Fruit fly (Drosophila melanogaster) whole organism, embryonic: ENCODE results near the gene Plap.

Experiments used
- Adf1 ChIP-seq: fragments of 200-800 bp; sonication (Bioruptor generic); IDR thresholded peaks from 2 replicates; pipeline ENCODE4 v1.3.6; 2022; ENCODE audit warnings: missing biosample characterization, missing genetic modification characterization
- Asciz ChIP-seq: fragments of 200-800 bp; sonication (Bioruptor generic); optimal IDR thresholded peaks from 2 replicates; lab custom pipeline; 2017; ENCODE audit warnings: missing biosample characterization, mild to moderate bottlenecking, missing genetic modification characterization, missing genetic modification reagents
- Atf-2 ChIP-seq: fragments of 200-800 bp; sonication (Bioruptor generic); optimal IDR thresholded peaks from 2 replicates; lab custom pipeline; 2016; ENCODE audit warnings: missing biosample characterization, missing genetic modification characterization
- Atf3 ChIP-seq: fragments of 200-800 bp; sonication (Bioruptor generic); optimal IDR thresholded peaks from 3 replicates; lab custom pipeline; 2016; ENCODE audit warnings: missing biosample characterization, missing genetic modification characterization
- CG10274 ChIP-seq: fragments of 200-800 bp; sonication (Bioruptor generic); optimal IDR thresholded peaks from 3 replicates; lab custom pipeline; 2017; ENCODE audit warnings: missing biosample characterization, mild to moderate bottlenecking, missing genetic modification characterization
- CG10543 ChIP-seq: fragments of 200-800 bp; sonication (Bioruptor generic); optimal IDR thresholded peaks from 3 replicates; lab custom pipeline; 2017; ENCODE audit warnings: missing biosample characterization, mild to moderate bottlenecking, missing genetic modification characterization, moderate library complexity
- CG10565 ChIP-seq: fragments of 200-800 bp; sonication (Bioruptor generic); optimal IDR thresholded peaks from 3 replicates; lab custom pipeline; 2016; ENCODE audit warnings: missing biosample characterization, mild to moderate bottlenecking, missing genetic modification characterization
- CG11456 ChIP-seq: fragments of 200-800 bp; sonication (Bioruptor generic); IDR thresholded peaks from 3 replicates; pipeline ENCODE4 v1.3.6; 2022; ENCODE audit warnings: missing biosample characterization, missing genetic modification characterization
- CG12391 ChIP-seq: fragments of 200-800 bp; sonication (Bioruptor generic); optimal IDR thresholded peaks from 3 replicates; lab custom pipeline; 2018; ENCODE audit warnings: missing biosample characterization, mild to moderate bottlenecking, missing genetic modification characterization, moderate library complexity
- CG17912 ChIP-seq: fragments of 200-800 bp; sonication (Bioruptor generic); optimal IDR thresholded peaks from 2 replicates; lab custom pipeline; 2018; ENCODE audit warnings: missing biosample characterization, mild to moderate bottlenecking, missing genetic modification characterization
- CG18011 ChIP-seq: fragments of 200-800 bp; sonication (Bioruptor generic); optimal IDR thresholded peaks from 2 replicates; lab custom pipeline; 2017; ENCODE audit warnings: missing biosample characterization, missing genetic modification characterization, mild to moderate bottlenecking, moderate library complexity, missing genotype
- CG1832 ChIP-seq: fragments of 200-800 bp; sonication (Bioruptor generic); optimal IDR thresholded peaks from 2 replicates; lab custom pipeline; 2017; ENCODE audit warnings: missing biosample characterization, mild to moderate bottlenecking, missing genetic modification characterization, inconsistent platforms
- CG18476 ChIP-seq: fragments of 200-800 bp; sonication (Bioruptor generic); optimal IDR thresholded peaks from 2 replicates; lab custom pipeline; 2016; ENCODE audit warnings: missing biosample characterization, mild to moderate bottlenecking, missing genetic modification characterization
- CG2202 ChIP-seq: fragments of 200-800 bp; sonication (Bioruptor generic); optimal IDR thresholded peaks from 2 replicates; lab custom pipeline; 2018; ENCODE audit warnings: missing biosample characterization, mild to moderate bottlenecking, missing genetic modification characterization
- CG3065 ChIP-seq: fragments of 200-800 bp; sonication (Bioruptor generic); optimal IDR thresholded peaks from 2 replicates; lab custom pipeline; 2016; ENCODE audit warnings: missing biosample characterization, missing genetic modification characterization
- CG31224 ChIP-seq: fragments of 200-800 bp; sonication (Bioruptor generic); IDR thresholded peaks from 2 replicates; pipeline ENCODE4 v1.3.6; 2022; ENCODE audit warnings: missing biosample characterization, missing genetic modification characterization
- CG33213 ChIP-seq: fragments of 200-800 bp; sonication (Bioruptor generic); optimal IDR thresholded peaks from 3 replicates; lab custom pipeline; 2016; ENCODE audit warnings: missing biosample characterization, missing genetic modification characterization
- CG3838 ChIP-seq: fragments of 200-800 bp; sonication (Bioruptor generic); optimal IDR thresholded peaks from 3 replicates; lab custom pipeline; 2016; ENCODE audit warnings: missing biosample characterization, missing genetic modification characterization
- CG43689 ChIP-seq: fragments of 200-800 bp; sonication (Bioruptor generic); IDR thresholded peaks from 2 replicates; pipeline ENCODE4 v1.3.6; 2022; ENCODE audit warnings: missing biosample characterization, missing genetic modification characterization
- CG5180 ChIP-seq: fragments of 200-800 bp; sonication (Bioruptor generic); optimal IDR thresholded peaks from 3 replicates; lab custom pipeline; 2017; ENCODE audit warnings: missing biosample characterization, missing genetic modification characterization, mild to moderate bottlenecking, moderate library complexity, missing genetic modification reagents
- CG6654 ChIP-seq: fragments of 200-800 bp; sonication (Bioruptor generic); optimal IDR thresholded peaks from 2 replicates; lab custom pipeline; 2017; ENCODE audit warnings: missing biosample characterization, mild to moderate bottlenecking, missing genetic modification characterization
- CG7271 ChIP-seq: fragments of 200-800 bp; sonication (Bioruptor generic); optimal IDR thresholded peaks from 2 replicates; lab custom pipeline; 2018; ENCODE audit warnings: missing biosample characterization, mild to moderate bottlenecking, missing genetic modification characterization, moderate library complexity
- CG8359 ChIP-seq: fragments of 200-800 bp; sonication (Bioruptor generic); optimal IDR thresholded peaks from 2 replicates; lab custom pipeline; 2017; ENCODE audit warnings: missing biosample characterization, mild to moderate bottlenecking, missing genetic modification characterization, borderline replicate concordance
- CG8944 ChIP-seq: fragments of 200-800 bp; sonication (Bioruptor generic); optimal IDR thresholded peaks from 3 replicates; lab custom pipeline; 2016; ENCODE audit warnings: missing biosample characterization, missing genetic modification characterization
- Dad ChIP-seq: fragments of 200-800 bp; sonication (Bioruptor generic); optimal IDR thresholded peaks from 3 replicates; lab custom pipeline; 2016; ENCODE audit warnings: missing biosample characterization, missing genetic modification characterization
- Doc3 ChIP-seq: fragments of 200-800 bp; sonication (Bioruptor generic); IDR thresholded peaks from 3 replicates; pipeline ENCODE4 v1.3.6; 2022; ENCODE audit warnings: missing biosample characterization, missing genetic modification characterization; ENCODE audit not compliant: partially characterized antibody
- Fer3 ChIP-seq: fragments of 200-800 bp; sonication (Bioruptor generic); optimal IDR thresholded peaks from 2 replicates; lab custom pipeline; 2018; ENCODE audit warnings: missing biosample characterization, mild to moderate bottlenecking, missing genetic modification characterization, moderate library complexity
- Med ChIP-seq: fragments of 200-800 bp; sonication (Bioruptor generic); peaks from one replicate; lab custom pipeline; 2016; ENCODE audit warnings: missing biosample characterization, missing genetic modification characterization, mild to moderate bottlenecking, inconsistent platforms, moderate library complexity
- Meics ChIP-seq: fragments of 200-800 bp; sonication (Bioruptor generic); optimal IDR thresholded peaks from 2 replicates; lab custom pipeline; 2017; ENCODE audit warnings: missing biosample characterization, mild to moderate bottlenecking, missing genetic modification characterization
- PHDP ChIP-seq: fragments of 200-800 bp; sonication (Bioruptor generic); optimal IDR thresholded peaks from 3 replicates; lab custom pipeline; 2018; ENCODE audit warnings: missing biosample characterization, mild to moderate bottlenecking, missing genetic modification characterization, moderate library complexity
- Ravus ChIP-seq: fragments of 200-800 bp; sonication (Bioruptor generic); IDR thresholded peaks from 2 replicates; pipeline ENCODE4 v1.3.6; 2022; ENCODE audit warnings: missing biosample characterization, missing genetic modification characterization
- Rx ChIP-seq: fragments of 200-800 bp; sonication (Bioruptor generic); IDR thresholded peaks from 2 replicates; pipeline ENCODE4 v1.3.6; 2022; ENCODE audit warnings: missing biosample characterization, missing genetic modification characterization
- Spps ChIP-seq: fragments of 200-800 bp; sonication (Bioruptor generic); optimal IDR thresholded peaks from 2 replicates; lab custom pipeline; 2018; ENCODE audit warnings: missing biosample characterization, mild to moderate bottlenecking, missing genetic modification characterization
- Usf ChIP-seq: fragments of 200-800 bp; sonication (Bioruptor generic); optimal IDR thresholded peaks from 2 replicates; lab custom pipeline; 2017; ENCODE audit warnings: missing genotype, missing biosample characterization, missing genetic modification characterization
- caup ChIP-seq: fragments of 200-800 bp; sonication (Bioruptor generic); optimal IDR thresholded peaks from 3 replicates; lab custom pipeline; 2017; ENCODE audit warnings: missing biosample characterization, mild to moderate bottlenecking, missing genetic modification characterization, moderate library complexity; ENCODE audit not compliant: severe bottlenecking
- croc ChIP-seq: fragments of 200-800 bp; sonication (Bioruptor generic); conservative IDR thresholded peaks from 3 replicates; pipeline ENCODE4 v1.3.6; 2022; ENCODE audit warnings: missing biosample characterization, missing genetic modification characterization
- dysf ChIP-seq: fragments of 200-800 bp; sonication (Bioruptor generic); IDR thresholded peaks from 3 replicates; pipeline ENCODE4 v1.3.6; 2022; ENCODE audit warnings: missing biosample characterization, missing genetic modification characterization
- fru ChIP-seq: fragments of >200 bp; optimal IDR thresholded peaks from 2 replicates; lab custom pipeline; 2017
- gt ChIP-seq: fragments of 200-800 bp; sonication (Bioruptor generic); IDR thresholded peaks from 2 replicates; pipeline ENCODE4 v1.3.6; 2022; ENCODE audit warnings: missing biosample characterization, missing genetic modification characterization
- hb ChIP-seq: fragments of 200-800 bp; sonication (Bioruptor generic); IDR thresholded peaks from 3 replicates; pipeline ENCODE4 v1.3.6; 2022; ENCODE audit warnings: missing biosample characterization, missing genetic modification characterization; ENCODE audit not compliant: partially characterized antibody
- hkb ChIP-seq, 2 experiments: fragments of 200-800 bp in 1 of 2; fragments of >200 bp in 1 of 2; sonication (Bioruptor generic) in 1 of 2; IDR thresholded peaks in 1 of 2; optimal IDR thresholded peaks in 1 of 2; 2 replicates each; pipeline versions ENCODE4 v1.3.6 to Lab custom; 2017 to 2022; ENCODE audit warnings: missing biosample characterization in 1 of 2, missing genetic modification characterization in 1 of 2
- jigr1 ChIP-seq: fragments of 200-800 bp; sonication (Bioruptor generic); IDR thresholded peaks from 3 replicates; pipeline ENCODE4 v1.3.6; 2022; ENCODE audit warnings: missing biosample characterization, missing genetic modification characterization
- kay ChIP-seq: fragments of 200-800 bp; sonication (Bioruptor generic); optimal IDR thresholded peaks from 2 replicates; lab custom pipeline; 2016; ENCODE audit warnings: missing biosample characterization, missing genetic modification characterization
- phol ChIP-seq: fragments of 200-800 bp; sonication (Bioruptor generic); optimal IDR thresholded peaks from 3 replicates; lab custom pipeline; 2018; ENCODE audit warnings: missing biosample characterization, mild to moderate bottlenecking, missing genetic modification characterization, moderate library complexity
- scrt ChIP-seq: fragments of 200-800 bp; sonication (Bioruptor generic); optimal IDR thresholded peaks from 2 replicates; lab custom pipeline; 2018; ENCODE audit warnings: missing biosample characterization, mild to moderate bottlenecking, missing genetic modification characterization, moderate library complexity
- sima ChIP-seq: fragments of 200-800 bp; sonication (Bioruptor generic); optimal IDR thresholded peaks from 2 replicates; lab custom pipeline; 2016; ENCODE audit warnings: missing biosample characterization, missing genetic modification characterization
- slbo ChIP-seq: fragments of 200-800 bp; sonication (Bioruptor generic); IDR thresholded peaks from 2 replicates; pipeline ENCODE4 v1.3.6; 2022; ENCODE audit warnings: missing biosample characterization, missing genetic modification characterization
- tin ChIP-seq: fragments of 200-800 bp; sonication (Bioruptor generic); optimal IDR thresholded peaks from 3 replicates; lab custom pipeline; 2016; ENCODE audit warnings: missing biosample characterization, missing genetic modification characterization
- twi ChIP-seq: fragments of 200-800 bp; optimal IDR thresholded peaks from 2 replicates; lab custom pipeline; 2019; ENCODE audit warnings: missing biosample characterization, mild to moderate bottlenecking, missing genetic modification characterization, moderate library complexity
- vvl ChIP-seq: fragments of 200-800 bp; sonication (Bioruptor generic); IDR thresholded peaks from 2 replicates; pipeline ENCODE4 v1.3.6; 2022; ENCODE audit warnings: missing biosample characterization, missing genetic modification characterization

Gene Plap

dm6 chr2L:1169867-1170415 lies at the start of gene Plap, which contains the start of gene CG31922 (continued):
- TF ChIP-seq fru (lab: Kevin White, UChicago): no peak
- peak; percentile 80 for TF ChIP-seq CG10543 (GFP tag; lab: Kevin White, UChicago)
- TF ChIP-seq Doc3 (GFP tag; lab: Robert Waterston, UW): peak; percentile 94
- TF ChIP-seq slbo: peak; percentile 80
- peak; percentile 62; the same call in 1 of the 3 replicates for TF ChIP-seq dysf (GFP tag; lab: Robert Waterston, UW)
- no peak for TF ChIP-seq Asciz (GFP tag; lab: Kevin White, UChicago)
- TF ChIP-seq Adf1: no peak
- TF ChIP-seq CG31224 (GFP tag; lab: Robert Waterston, UW): peak; percentile 33; the same call in 1 of the 2 replicates
- TF ChIP-seq vvl (GFP tag; lab: Robert Waterston, UW): peak; percentile 25; the same call in 1 of the 2 replicates
- TF ChIP-seq CG2202 (tag; lab: Kevin White, UChicago): peak; percentile 9
- no peak for TF ChIP-seq CG10274 (GFP tag; lab: Kevin White, UChicago)
- TF ChIP-seq Spps (tag; lab: Kevin White, UChicago): peak; percentile 26
- TF ChIP-seq Atf-2 (GFP tag; lab: Kevin White, UChicago): peak; percentile 32
- TF ChIP-seq phol: peak; percentile 79
- TF ChIP-seq kay (GFP tag; lab: Kevin White, UChicago): peak; percentile 53
- TF ChIP-seq Atf3 (GFP tag; lab: Kevin White, UChicago): peak; percentile 54
- TF ChIP-seq CG7271 (tag; lab: Kevin White, UChicago): no peak
- TF ChIP-seq croc (GFP tag; lab: Robert Waterston, UW): peak; percentile 23; the same call in 1 of the 3 replicates
- peak; percentile 76 for TF ChIP-seq tin (GFP tag; lab: Kevin White, UChicago)
- TF ChIP-seq hb: peak; percentile 88
- no peak for TF ChIP-seq gt
- TF ChIP-seq CG6654 (GFP tag; lab: Kevin White, UChicago): no peak
- peak; percentile 14 for TF ChIP-seq caup (GFP tag; lab: Kevin White, UChicago)
- no peak for TF ChIP-seq sima
- TF ChIP-seq Meics (GFP tag; lab: Kevin White, UChicago): peak; percentile 58
- peak; percentile 69 for TF ChIP-seq CG18476 (GFP tag; lab: Kevin White, UChicago)
- TF ChIP-seq twi (tag; lab: Kevin White, UChicago): peak; percentile 58
- TF ChIP-seq hkb (optimal IDR thresholded peaks at IDR 0.05; lab: Kevin White, UChicago): no peak
- TF ChIP-seq hkb (GFP tag; IDR thresholded peaks at IDR 0.05; lab: Robert Waterston, UW): peak; percentile 59; the same call in 1 of the 2 replicates
- TF ChIP-seq CG8944 (GFP tag; lab: Kevin White, UChicago): peak; percentile 42
- TF ChIP-seq CG10565 (GFP tag; lab: Kevin White, UChicago): no peak
- TF ChIP-seq Fer3 (tag; lab: Kevin White, UChicago): peak; percentile 58
- TF ChIP-seq CG5180: no peak
- peak; percentile 60 for TF ChIP-seq Dad (GFP tag; lab: Kevin White, UChicago)
- peak; percentile 53 for TF ChIP-seq CG18011 (GFP tag; lab: Kevin White, UChicago)
- TF ChIP-seq scrt: no peak
- TF ChIP-seq Rx (GFP tag; lab: Robert Waterston, UW): no peak
- TF ChIP-seq jigr1 (GFP tag; lab: Robert Waterston, UW): no peak
- no peak for TF ChIP-seq Usf (GFP tag; lab: Kevin White, UChicago)
- TF ChIP-seq CG1832 (GFP tag; lab: Kevin White, UChicago): no peak
- TF ChIP-seq Ravus (GFP tag; lab: Robert Waterston, UW): no peak
- no peak for TF ChIP-seq CG3838 (GFP tag; lab: Kevin White, UChicago)
- 0 out of 3 replicates have a peak, but pooled peaks have one; percentile 57 for TF ChIP-seq CG11456
- TF ChIP-seq Med (GFP tag; lab: Kevin White, UChicago): peak; percentile 93
- TF ChIP-seq CG33213: peak; percentile 57
- peak; percentile 64 for TF ChIP-seq PHDP (tag; lab: Kevin White, UChicago)
- TF ChIP-seq CG12391 (tag; lab: Kevin White, UChicago): peak; percentile 82
- TF ChIP-seq CG17912 (GFP tag; lab: Kevin White, UChicago): no peak
- no peak for TF ChIP-seq CG8359 (GFP tag; lab: Kevin White, UChicago)
- no peak for TF ChIP-seq CG3065 (GFP tag; lab: Kevin White, UChicago)
- no peak for TF ChIP-seq CG43689 (GFP tag; lab: Robert Waterston, UW)
